Worm (Caenorhabditis elegans): ENCODE data around the gene F29B9.8.
A peak's percentile ranks its signal among the peaks of the same experiment; 100 is the strongest.

Gene F29B9.8

ce11 chrIV:4649460-4649859, 2.0 kb downstream of the F29B9.8 start, which contains the start of gene F29B9.7:
Gene F29B9.7, plus strand, starts transcription at chrIV:4649760.
- TF ChIP-seq ceh-27 (GFP tag; optimal IDR thresholded peaks at IDR 0.05), result no peak
- TF ChIP-seq lin-26 (GFP tag; IDR thresholded peaks at IDR 0.05), result no peak
- no peak for TF ChIP-seq nhr-120 (GFP tag; IDR thresholded peaks at IDR 0.05)
- TF ChIP-seq lin-40 (tag; optimal IDR thresholded peaks at IDR 0.05), result no peak
- TF ChIP-seq ets-4 (GFP tag; optimal IDR thresholded peaks at IDR 0.05), result no peak
- TF ChIP-seq mes-4 (tag; optimal IDR thresholded peaks at IDR 0.05), result no peak
- no peak for TF ChIP-seq hmg-1.2 (GFP tag; IDR thresholded peaks at IDR 0.05)
- no peak for TF ChIP-seq die-1 (tag; optimal IDR thresholded peaks at IDR 0.05)
- no peak for TF ChIP-seq snpc-1.1 (tag; optimal IDR thresholded peaks at IDR 0.05; ENCODE audit: insufficient read depth)

- TF ChIP-seq unc-130 (GFP tag; optimal IDR thresholded peaks at IDR 0.05) (peak; percentile 58), B0261.1 (tag; optimal IDR thresholded peaks at IDR 0.05) (no peak), lin-26 (GFP tag; IDR thresholded peaks at IDR 0.05) (peak; percentile 77), mes-4 (tag; optimal IDR thresholded peaks at IDR 0.05) (no peak), hlh-12 (tag; optimal IDR thresholded peaks at IDR 0.05) (no peak), lsy-27 (tag; optimal IDR thresholded peaks at IDR 0.05; ENCODE audit: borderline replicate concordance, insufficient read depth) (peak; percentile 75), rcor-1 (GFP tag; IDR thresholded peaks at IDR 0.05) (peak; percentile 86), Y95B8A.8 (GFP tag; IDR thresholded peaks at IDR 0.05) (peak; percentile 58; the same call in 1 of the 2 replicates), Y53G8AR.9 (GFP tag; conservative IDR thresholded peaks at IDR 0.05) (peak; percentile 80), ceh-100 (GFP tag; IDR thresholded peaks at IDR 0.05) (peak; percentile 85), ccch-3 (GFP tag; optimal IDR thresholded peaks at IDR 0.05) (no peak), tbx-9 (tag; optimal IDR thresholded peaks at IDR 0.05; ENCODE audit: borderline replicate concordance) (no peak), F22D6.2 (tag; optimal IDR thresholded peaks at IDR 0.05) (no peak), hmg-20 (GFP tag; IDR thresholded peaks at IDR 0.05) (no peak), C17E4.6 (GFP tag; IDR thresholded peaks at IDR 0.05) (peak; percentile 83; the same call in 1 of the 2 replicates), F52B5.7 (tag; optimal IDR thresholded peaks at IDR 0.05) (no peak), madf-10 (tag; optimal IDR thresholded peaks at IDR 0.05) (peak; percentile 92), bed-2 (GFP tag; IDR thresholded peaks at IDR 0.05) (no peak), madf-3 (GFP tag; IDR thresholded peaks at IDR 0.05) (peak; percentile 89), T07F8.4 (tag; optimal IDR thresholded peaks at IDR 0.05) (no peak), F37B4.10 (GFP tag; IDR thresholded peaks at IDR 0.05) (no peak), F10E7.11 (tag; optimal IDR thresholded peaks at IDR 0.05) (no peak), lin-35 (GFP tag; optimal IDR thresholded peaks at IDR 0.05) (peak; percentile 10 to 56 (median 54)), B0336.3 (GFP tag; IDR thresholded peaks at IDR 0.05) (peak; percentile 81), F23B12.7 (tag; optimal IDR thresholded peaks at IDR 0.05; ENCODE audit: insufficient read depth) (peak; percentile 50), lin-54 (GFP tag; optimal IDR thresholded peaks at IDR 0.05) (peak; percentile 91), lir-1 (GFP tag; conservative IDR thresholded peaks at IDR 0.05) (peak; percentile 59; the same call in 1 of the 2 replicates), aptf-2 (GFP tag; conservative IDR thresholded peaks at IDR 0.05) (no peak), zfh-2 (GFP tag; conservative IDR thresholded peaks at IDR 0.05) (no peak), ceh-91 (GFP tag; IDR thresholded peaks at IDR 0.05) (peak; percentile 83), ztf-28 (GFP tag; IDR thresholded peaks at IDR 0.05) (no peak), Y79H2A.3 (GFP tag; conservative IDR thresholded peaks at IDR 0.05) (no peak), xnd-1 (tag; optimal IDR thresholded peaks at IDR 0.05) (peak; percentile 90), akir-1 (GFP tag; optimal IDR thresholded peaks at IDR 0.05) (no peak), F49E8.2 (tag; optimal IDR thresholded peaks at IDR 0.05; ENCODE audit: insufficient read depth) (peak; percentile 52), ets-4 (GFP tag; optimal IDR thresholded peaks at IDR 0.05) (no peak), nfya-2 (GFP tag; IDR thresholded peaks at IDR 0.05) (no peak), K11D2.4 (GFP tag; IDR thresholded peaks at IDR 0.05) (no peak), dpl-1 (GFP tag; optimal IDR thresholded peaks at IDR 0.05) (peak; percentile 84), lin-40 (tag; optimal IDR thresholded peaks at IDR 0.05) (peak; percentile 57), die-1 (tag; optimal IDR thresholded peaks at IDR 0.05) (peak; percentile 1), snpc-1.1 (tag; optimal IDR thresholded peaks at IDR 0.05; ENCODE audit: insufficient read depth) (no peak)
These were observed 3.2 kb downstream of the F29B9.8 start, which contains the start of gene ubc-9 for ce11 chrIV:4650624-4651094. Gene ubc-9, plus strand, starts transcription at chrIV:4651044.
